Worm (Caenorhabditis elegans) whole organism, L4 larva: ENCODE measurements around the gene pals-32.

Experiments used
- D1046.2 ChIP-seq: fragments of 200-800 bp; sonication (Bioruptor generic); IDR thresholded peaks from 2 replicates; pipeline ENCODE4 v1.3.6; 2022; ENCODE audit warnings: missing genetic modification characterization, missing compliant biosample characterization
- F37D6.2 ChIP-seq: sonication (generic microtip); optimal IDR thresholded peaks from 2 replicates; lab custom pipeline; 2016; ENCODE audit warnings: mild to moderate bottlenecking, missing genetic modification characterization, missing compliant biosample characterization
- T26A8.4 ChIP-seq: fragments of 200-800 bp; sonication (Bioruptor generic); IDR thresholded peaks from 2 replicates; pipeline ENCODE4 v1.3.6; 2022; ENCODE audit warnings: missing genetic modification characterization, missing compliant biosample characterization
- Y105C5A.15 ChIP-seq: fragments of 200-800 bp; sonication (Bioruptor generic); IDR thresholded peaks from 2 replicates; pipeline ENCODE4 v1.3.6; 2022; ENCODE audit warnings: missing genetic modification characterization, missing compliant biosample characterization
- aha-1 ChIP-seq: fragments of 150-350 bp; peaks from one replicate; lab custom pipeline; 2014; ENCODE audit warnings: missing biosample characterization, missing genetic modification characterization
- ceh-32 ChIP-seq: sonication (generic microtip); optimal IDR thresholded peaks from 2 replicates; lab custom pipeline; 2016; ENCODE audit warnings: mild to moderate bottlenecking, missing genetic modification characterization, missing compliant biosample characterization; ENCODE audit not compliant: poor library complexity
- ceh-82 ChIP-seq: sonication (generic microtip); optimal IDR thresholded peaks from 2 replicates; lab custom pipeline; 2017; ENCODE audit warnings: missing biosample characterization, missing genetic modification characterization
- ces-1 ChIP-seq: fragments of 150-350 bp; sonication (generic microtip); optimal IDR thresholded peaks from 4 replicates; lab custom pipeline; 2014; ENCODE audit warnings: missing biosample characterization, missing genetic modification reagents, missing genetic modification characterization
- daf-8 ChIP-seq: fragments of 200-800 bp; sonication (Bioruptor generic); IDR thresholded peaks from 2 replicates; pipeline ENCODE4 v1.3.6; 2022; ENCODE audit warnings: missing genetic modification characterization, missing compliant biosample characterization
- dmd-8 ChIP-seq: fragments of 200-800 bp; sonication (Bioruptor generic); IDR thresholded peaks from 2 replicates; pipeline ENCODE4 v1.3.6; 2022; ENCODE audit warnings: missing genetic modification characterization, missing compliant biosample characterization
- dmd-9 ChIP-seq: fragments of 200-800 bp; sonication (Bioruptor generic); IDR thresholded peaks from 2 replicates; pipeline ENCODE4 v1.3.6; 2022; ENCODE audit warnings: missing genetic modification reagents, missing genetic modification characterization, missing compliant biosample characterization
- duxl-1 ChIP-seq: sonication (generic microtip); optimal IDR thresholded peaks from 2 replicates; lab custom pipeline; 2016; ENCODE audit warnings: mild to moderate bottlenecking, missing genetic modification characterization, moderate library complexity, missing compliant biosample characterization; ENCODE audit not compliant: poor library complexity
- egl-43 ChIP-seq: fragments of 200-800 bp; sonication (Bioruptor generic); IDR thresholded peaks from 2 replicates; pipeline ENCODE4 v1.3.6; 2022; ENCODE audit warnings: missing genetic modification reagents, missing genetic modification characterization, missing compliant biosample characterization
- hmg-1.1 ChIP-seq: fragments of 200-800 bp; sonication (Bioruptor generic); IDR thresholded peaks from 2 replicates; pipeline ENCODE4 v1.3.6; 2022; ENCODE audit warnings: missing genetic modification reagents, missing genetic modification characterization, missing compliant biosample characterization
- lin-1 ChIP-seq: fragments of 200-800 bp; sonication (Bioruptor generic); IDR thresholded peaks from 2 replicates; pipeline ENCODE4 v1.3.6; 2022; ENCODE audit warnings: missing genetic modification reagents, missing genetic modification characterization, missing compliant biosample characterization
- lin-29 ChIP-seq: fragments of 200-800 bp; sonication (Bioruptor generic); IDR thresholded peaks from 2 replicates; pipeline ENCODE4 v1.3.6; 2022; ENCODE audit warnings: missing genetic modification reagents, missing genetic modification characterization, missing compliant biosample characterization
- mxl-2 ChIP-seq: fragments of 200-800 bp; sonication (Bioruptor generic); conservative IDR thresholded peaks from 2 replicates; pipeline ENCODE4 v1.3.6; 2022; ENCODE audit warnings: missing genetic modification reagents, missing genetic modification characterization, missing compliant biosample characterization
- mxl-3 ChIP-seq: fragments of 200-800 bp; sonication (Bioruptor generic); optimal IDR thresholded peaks from 2 replicates; lab custom pipeline; 2018; ENCODE audit warnings: mild to moderate bottlenecking, missing genetic modification characterization, missing compliant biosample characterization
- nhr-25 ChIP-seq: sonication (generic microtip); optimal IDR thresholded peaks from 2 replicates; lab custom pipeline; 2017; ENCODE audit warnings: missing genetic modification characterization, mild to moderate bottlenecking, missing compliant biosample characterization, antibody characterized with exemption, moderate library complexity, borderline replicate concordance; ENCODE audit not compliant: insufficient read depth
- nhr-28 ChIP-seq: fragments of 150-350 bp; optimal IDR thresholded peaks from 2 replicates; lab custom pipeline; 2014; ENCODE audit warnings: missing biosample characterization, missing genetic modification characterization
- nhr-41 ChIP-seq: fragments of 200-800 bp; sonication (Bioruptor generic); IDR thresholded peaks from 2 replicates; pipeline ENCODE4 v1.3.6; 2022; ENCODE audit warnings: missing genetic modification reagents, missing genetic modification characterization, missing compliant biosample characterization
- nhr-48 ChIP-seq: sonication (generic microtip); optimal IDR thresholded peaks from 2 replicates; lab custom pipeline; 2016; ENCODE audit warnings: mild to moderate bottlenecking, missing genetic modification characterization, missing compliant biosample characterization
- nhr-76 ChIP-seq: fragments of 150-350 bp; optimal IDR thresholded peaks from 2 replicates; lab custom pipeline; 2014; ENCODE audit warnings: missing biosample characterization, missing genetic modification characterization
- php-3 ChIP-seq: fragments of 200-800 bp; sonication (Bioruptor generic); IDR thresholded peaks from 2 replicates; pipeline ENCODE4 v1.3.6; 2022; ENCODE audit warnings: missing genetic modification reagents, missing genetic modification characterization, missing compliant biosample characterization
- pqm-1 ChIP-seq: sonication (generic microtip); optimal IDR thresholded peaks from 2 replicates; lab custom pipeline; 2017; ENCODE audit warnings: missing biosample characterization, missing genetic modification characterization
- saeg-2 ChIP-seq: fragments of 200-800 bp; sonication (Bioruptor generic); IDR thresholded peaks from 2 replicates; pipeline ENCODE4 v1.3.6; 2022; ENCODE audit warnings: missing genetic modification reagents, missing genetic modification characterization, missing compliant biosample characterization
- snpc-1.2 ChIP-seq: fragments of 200-800 bp; sonication (Bioruptor generic); IDR thresholded peaks from 2 replicates; pipeline ENCODE4 v1.3.6; 2022; ENCODE audit warnings: missing genetic modification reagents, missing genetic modification characterization, missing compliant biosample characterization
- snpc-4 ChIP-seq: fragments of 150-350 bp; optimal IDR thresholded peaks from 2 replicates; lab custom pipeline; 2014; ENCODE audit warnings: missing biosample characterization, missing genetic modification characterization
- tag-97 ChIP-seq: fragments of 200-800 bp; sonication (Bioruptor generic); IDR thresholded peaks from 2 replicates; pipeline ENCODE4 v1.3.6; 2022; ENCODE audit warnings: missing genetic modification characterization, missing compliant biosample characterization
- unc-62 ChIP-seq, 3 experiments: fragments of 150-350 bp in 1 of 3; sonication (generic microtip); optimal IDR thresholded peaks in 2 of 3; peaks in 1 of 3; 1 replicate in 1 of 3; 2 replicates in 2 of 3; lab custom pipeline; 2014 to 2017; ENCODE audit warnings: missing biosample characterization in 3 of 3, missing genetic modification characterization in 3 of 3, missing genetic modification reagents in 3 of 3, missing genotype in 1 of 3
- vab-7 ChIP-seq: fragments of 200-800 bp; sonication (Bioruptor generic); IDR thresholded peaks from 2 replicates; pipeline ENCODE4 v1.3.6; 2022; ENCODE audit warnings: missing genetic modification reagents, missing genetic modification characterization, missing compliant biosample characterization
- zag-1 ChIP-seq: fragments of 150-350 bp; optimal IDR thresholded peaks from 2 replicates; lab custom pipeline; 2014; ENCODE audit warnings: missing biosample characterization, missing genetic modification characterization
- zfp-3 ChIP-seq: fragments of 200-800 bp; sonication (Bioruptor generic); conservative IDR thresholded peaks from 2 replicates; pipeline ENCODE4 v1.3.6; 2022; ENCODE audit warnings: missing genetic modification reagents, missing genetic modification characterization, missing compliant biosample characterization
- ztf-11 ChIP-seq: fragments of 150-350 bp; optimal IDR thresholded peaks from 2 replicates; lab custom pipeline; 2014; ENCODE audit warnings: missing biosample characterization, missing genetic modification characterization
- ztf-7 ChIP-seq: fragments of 150-350 bp; optimal IDR thresholded peaks from 2 replicates; lab custom pipeline; 2014; ENCODE audit warnings: missing biosample characterization, missing genetic modification characterization

Gene pals-32

ce11 chrV:2909525-2909924, 13.1 kb downstream of the pals-32 start, which contains the start of gene zmp-3:
TSS of gene zmp-3 (minus strand) at chrV:2909625.
- TF ChIP-seq zfp-3 (no peak), nhr-28 (tag; lab: Kevin White, UChicago) (peak; percentile 28)

- no peak for TF ChIP-seq snpc-4 (tag; lab: Kevin White, UChicago)
- no peak for TF ChIP-seq egl-43 (GFP tag; lab: Robert Waterston, UW)
- TF ChIP-seq zfp-3: no peak
- no peak for TF ChIP-seq F37D6.2
- TF ChIP-seq lin-29: no peak
- peak; percentile 79 for TF ChIP-seq aha-1
These were observed 16.5 kb downstream of the pals-32 start, which contains the start of gene C31B8.9 for ce11 chrV:2912901-2913300. TSS of gene C31B8.9 (minus strand) at chrV:2913001.

- TF ChIP-seq vab-7 (GFP tag; lab: Robert Waterston, UW): no peak
- no peak for TF ChIP-seq pqm-1
- no peak for TF ChIP-seq nhr-48 (tag; lab: Kevin White, UChicago)
- no peak for TF ChIP-seq lin-1 (GFP tag; lab: Robert Waterston, UW)
- TF ChIP-seq nhr-76 (tag; lab: Kevin White, UChicago): no peak
- TF ChIP-seq mxl-2 (GFP tag; lab: Robert Waterston, UW): no peak
- TF ChIP-seq dmd-8 (GFP tag; lab: Robert Waterston, UW): no peak
- no peak for TF ChIP-seq nhr-25 (tag; lab: Kevin White, UChicago)
- TF ChIP-seq dmd-9: no peak
- no peak for TF ChIP-seq snpc-4 (tag; lab: Kevin White, UChicago)
- no peak for TF ChIP-seq saeg-2 (GFP tag; lab: Robert Waterston, UW)
- TF ChIP-seq duxl-1: no peak
- TF ChIP-seq ztf-11 (tag; lab: Kevin White, UChicago): no peak
- no peak for TF ChIP-seq unc-62 (GFP tag; optimal IDR thresholded peaks at IDR 0.05 in 1 of 2; lab: Kevin White, UChicago)
- TF ChIP-seq unc-62 (tag; optimal IDR thresholded peaks at IDR 0.05; lab: Kevin White, UChicago): no peak
- TF ChIP-seq, all 104 proteins: peak for 0
These were observed 17.5 kb downstream of the pals-32 start, which contains the start of gene srh-146 for ce11 chrV:2913948-2914347. TSS of gene srh-146 (plus strand) at chrV:2914248.

- TF ChIP-seq T26A8.4 (GFP tag; lab: Robert Waterston, UW): no peak
- TF ChIP-seq snpc-1.2: 0 out of 2 replicates have a peak, but pooled peaks have one; percentile 42
These were observed 23.7 kb downstream of the pals-32 start for ce11 chrV:2920125-2920524.

ce11 chrV:2922594-2922993, 26.2 kb downstream of the pals-32 start, which contains the start of gene srh-38:
TSS of gene srh-38 (minus strand) at chrV:2922694.
- TF ChIP-seq ceh-32 (tag; lab: Kevin White, UChicago): no peak
- TF ChIP-seq daf-8: no peak
- no peak for TF ChIP-seq ztf-11 (tag; lab: Kevin White, UChicago)
- no peak for TF ChIP-seq ceh-82 (tag; lab: Kevin White, UChicago)
- TF ChIP-seq tag-97: no peak
- no peak for TF ChIP-seq ztf-7 (tag; lab: Kevin White, UChicago)
- no peak for TF ChIP-seq nhr-41 (GFP tag; lab: Robert Waterston, UW)
- TF ChIP-seq Y105C5A.15 (GFP tag; lab: Robert Waterston, UW): no peak
- no peak for TF ChIP-seq D1046.2 (GFP tag; lab: Robert Waterston, UW)
- TF ChIP-seq php-3 (GFP tag; lab: Robert Waterston, UW): no peak
- no peak for TF ChIP-seq ces-1 (GFP tag; lab: Kevin White, UChicago)

DNA sequence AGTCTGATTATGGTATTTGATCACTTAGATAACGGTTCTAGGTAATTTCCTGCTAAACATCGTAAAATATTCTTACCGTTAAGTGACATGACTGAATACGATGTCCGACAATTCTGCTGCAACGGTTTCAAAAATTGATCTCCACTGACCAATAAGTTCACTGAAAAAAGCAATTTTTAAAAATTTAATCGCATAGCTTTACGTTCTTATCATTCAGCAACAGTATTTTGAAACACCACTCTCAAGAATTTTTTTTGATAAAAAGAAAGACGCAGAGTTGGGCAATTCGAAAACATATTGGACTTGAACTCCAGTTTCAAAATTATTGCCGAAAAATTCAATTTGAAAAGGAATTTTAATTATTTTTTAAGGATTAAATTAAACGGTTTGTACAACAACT, 31.1 kb downstream of the pals-32 start, which contains the start of gene C31B8.12:
Gene C31B8.12 (minus strand): TSS at position 101 of the 400 bp plus-strand sequence.
- TF ChIP-seq hmg-1.1 (no peak), ceh-32 (tag; lab: Kevin White, UChicago) (no peak), F37D6.2 (no peak), unc-62 (GFP tag; optimal IDR thresholded peaks at IDR 0.05 in 1 of 2; lab: Kevin White, UChicago) (no peak), unc-62 (tag; optimal IDR thresholded peaks at IDR 0.05; lab: Kevin White, UChicago) (no peak), dmd-9 (no peak), mxl-3 (GFP tag; lab: Kevin White, UChicago) (no peak), daf-8 (no peak), zag-1 (no peak), pqm-1 (no peak)
